Worm (Caenorhabditis elegans) whole organism, L1 larva: ENCODE data around the gene srj-24.

ENCODE experiments used
- ceh-82 ChIP-seq, 3 experiments: fragments of 150-350 bp in 1 of 3; sonication (generic microtip) in 2 of 3; optimal IDR thresholded peaks; 2 replicates each; lab custom pipeline; 2014 to 2017; ENCODE audit warnings: missing biosample characterization in 3 of 3, missing genetic modification characterization in 3 of 3
- hpl-2 ChIP-seq: fragments of 150-350 bp; optimal IDR thresholded peaks from 2 replicates; lab custom pipeline; 2014; ENCODE audit warnings: missing biosample characterization, missing genetic modification reagents, missing genetic modification characterization
- lin-13 ChIP-seq: fragments of 150-350 bp; optimal IDR thresholded peaks from 2 replicates; lab custom pipeline; 2014; ENCODE audit warnings: missing biosample characterization, missing genetic modification reagents, missing genetic modification characterization
- nhr-11 ChIP-seq: fragments of 150-350 bp; optimal IDR thresholded peaks from 2 replicates; lab custom pipeline; 2014; ENCODE audit warnings: missing biosample characterization, missing genetic modification characterization
- nhr-237 ChIP-seq: fragments of 150-350 bp; optimal IDR thresholded peaks from 2 replicates; lab custom pipeline; 2014; ENCODE audit warnings: missing biosample characterization, missing genetic modification characterization
- pag-3 ChIP-seq: sonication (generic microtip); optimal IDR thresholded peaks from 2 replicates; lab custom pipeline; 2017; ENCODE audit warnings: missing genetic modification characterization, mild to moderate bottlenecking, missing compliant biosample characterization, antibody characterized with exemption, borderline replicate concordance; ENCODE audit not compliant: insufficient read depth
- skn-1 ChIP-seq: fragments of 150-350 bp; optimal IDR thresholded peaks from 2 replicates; lab custom pipeline; 2014; ENCODE audit warnings: missing biosample characterization, missing genetic modification characterization
- vab-15 ChIP-seq: sonication (generic microtip); optimal IDR thresholded peaks from 2 replicates; lab custom pipeline; 2017; ENCODE audit warnings: missing genotype, mild to moderate bottlenecking, missing genetic modification characterization, missing compliant biosample characterization
- zag-1 ChIP-seq: fragments of 150-350 bp; optimal IDR thresholded peaks from 2 replicates; lab custom pipeline; 2014; ENCODE audit warnings: missing biosample characterization, missing genetic modification characterization

DNA sequence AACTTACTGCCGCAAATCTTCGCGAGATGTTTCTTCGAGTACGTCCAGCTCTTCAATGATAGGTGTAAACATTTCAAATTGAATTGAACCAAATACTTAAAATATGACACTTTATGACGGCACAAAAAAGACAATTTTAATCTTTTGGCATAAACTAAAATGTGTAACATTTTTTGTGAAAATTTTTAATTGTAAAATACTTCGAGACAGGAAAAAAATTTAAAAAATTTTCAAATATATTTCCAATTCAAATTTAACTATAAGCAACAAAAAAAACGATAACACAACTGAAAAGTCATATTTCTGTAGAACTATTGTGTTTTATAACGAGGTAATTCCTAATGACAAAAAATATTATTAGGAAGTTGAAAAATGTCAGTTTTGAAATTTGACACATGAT lies 23.2 kb upstream of the srj-24 start, which contains the start of gene C05E4.12:
- TF ChIP-seq ceh-82 (tag; optimal IDR thresholded peaks at IDR 0.05; lab: Kevin White, UChicago) (no peak), pag-3 (no peak), lin-13 (no peak), vab-15 (no peak), skn-1 (no peak), nhr-237 (tag; lab: Kevin White, UChicago) (no peak), nhr-11 (tag; lab: Kevin White, UChicago) (no peak), zag-1 (tag; lab: Kevin White, UChicago) (no peak), hpl-2 (no peak)
